Fruit fly (Drosophila melanogaster) whole organism, adult: ENCODE measurements around the gene CG4036.
A peak's percentile ranks its signal among the peaks of the same experiment; 100 is the strongest.

ENCODE experiments used
- CG11617 ChIP-seq: fragments of 200-800 bp; sonication (Bioruptor generic); optimal IDR thresholded peaks from 2 replicates; lab custom pipeline; 2017; ENCODE audit warnings: mild to moderate bottlenecking, missing biosample characterization, missing genetic modification reagents, missing genetic modification characterization
- CG12768 ChIP-seq: fragments of 200-800 bp; sonication (Bioruptor generic); optimal IDR thresholded peaks from 2 replicates; lab custom pipeline; 2017; ENCODE audit warnings: missing biosample characterization, missing genetic modification characterization, mild to moderate bottlenecking, moderate library complexity, missing genetic modification reagents
- CG14711 ChIP-seq: fragments of 200-800 bp; sonication (Bioruptor generic); optimal IDR thresholded peaks from 2 replicates; lab custom pipeline; 2018; ENCODE audit warnings: missing biosample characterization, mild to moderate bottlenecking, missing genetic modification characterization, moderate library complexity
- CG1620 ChIP-seq: fragments of 200-800 bp; sonication (Bioruptor generic); optimal IDR thresholded peaks from 2 replicates; lab custom pipeline; 2016; ENCODE audit warnings: missing biosample characterization, missing genetic modification characterization
- CG33017 ChIP-seq: fragments of 200-800 bp; sonication (Bioruptor generic); optimal IDR thresholded peaks from 2 replicates; lab custom pipeline; 2018; ENCODE audit warnings: missing biosample characterization, mild to moderate bottlenecking, missing genetic modification characterization, moderate library complexity
- CG5204 ChIP-seq: fragments of 200-800 bp; sonication (Bioruptor generic); optimal IDR thresholded peaks from 2 replicates; lab custom pipeline; 2016; ENCODE audit warnings: missing biosample characterization, missing genetic modification characterization
- CG7045 ChIP-seq: fragments of 200-800 bp; sonication (Bioruptor generic); optimal IDR thresholded peaks from 2 replicates; lab custom pipeline; 2017; ENCODE audit warnings: missing biosample characterization, mild to moderate bottlenecking, missing genetic modification characterization
- CG7101 ChIP-seq: fragments of 200-800 bp; sonication (Bioruptor generic); optimal IDR thresholded peaks from 2 replicates; lab custom pipeline; 2018; ENCODE audit warnings: missing biosample characterization, mild to moderate bottlenecking, missing genetic modification characterization, moderate library complexity
- Clk ChIP-seq: fragments of 200-800 bp; sonication (Bioruptor generic); optimal IDR thresholded peaks from 2 replicates; lab custom pipeline; 2017; ENCODE audit warnings: missing biosample characterization, missing genetic modification characterization
- Crg-1 ChIP-seq: fragments of 200-800 bp; sonication (Bioruptor generic); optimal IDR thresholded peaks from 2 replicates; lab custom pipeline; 2016; ENCODE audit warnings: missing biosample characterization, missing genetic modification characterization
- Hr96 ChIP-seq: fragments of 200-800 bp; sonication (Bioruptor generic); optimal IDR thresholded peaks from 2 replicates; lab custom pipeline; 2016; ENCODE audit warnings: missing biosample characterization, missing genetic modification characterization
- Mnt ChIP-seq: fragments of 200-800 bp; sonication (Bioruptor generic); optimal IDR thresholded peaks from 2 replicates; lab custom pipeline; 2016; ENCODE audit warnings: missing biosample characterization, mild to moderate bottlenecking, missing genetic modification characterization
- bab1 ChIP-seq: fragments of 200-800 bp; sonication (Bioruptor generic); optimal IDR thresholded peaks from 3 replicates; lab custom pipeline; 2019; ENCODE audit warnings: missing biosample characterization, mild to moderate bottlenecking, missing genetic modification characterization, moderate library complexity
- cic ChIP-seq: fragments of 200-800 bp; sonication (Bioruptor generic); optimal IDR thresholded peaks from 2 replicates; lab custom pipeline; 2017; ENCODE audit warnings: missing biosample characterization, mild to moderate bottlenecking, missing genetic modification characterization, moderate library complexity
- cnc ChIP-seq, 2 experiments: fragments of >200 bp; optimal IDR thresholded peaks; 2 replicates each; lab custom pipeline; 2017
- kay ChIP-seq: fragments of 200-800 bp; sonication (Bioruptor generic); peaks from one replicate; lab custom pipeline; 2016; ENCODE audit warnings: missing biosample characterization, missing genetic modification characterization, borderline replicate concordance
- ovo ChIP-seq: fragments of 200-800 bp; sonication (Bioruptor generic); optimal IDR thresholded peaks from 2 replicates; lab custom pipeline; 2016; ENCODE audit warnings: missing biosample characterization, missing genetic modification characterization
- pad ChIP-seq: fragments of 200-800 bp; sonication (Bioruptor generic); optimal IDR thresholded peaks from 3 replicates; lab custom pipeline; 2017; ENCODE audit warnings: missing biosample characterization, missing genetic modification characterization, mild to moderate bottlenecking, moderate library complexity, missing genetic modification reagents
- tj ChIP-seq: fragments of 200-800 bp; sonication (Bioruptor generic); optimal IDR thresholded peaks from 3 replicates; lab custom pipeline; 2017; ENCODE audit warnings: missing biosample characterization, mild to moderate bottlenecking, missing genetic modification characterization, moderate library complexity
- toe ChIP-seq: fragments of 200-800 bp; sonication (Bioruptor generic); optimal IDR thresholded peaks from 2 replicates; lab custom pipeline; 2016; ENCODE audit warnings: missing biosample characterization, missing genetic modification characterization

Gene CG4036

DNA sequence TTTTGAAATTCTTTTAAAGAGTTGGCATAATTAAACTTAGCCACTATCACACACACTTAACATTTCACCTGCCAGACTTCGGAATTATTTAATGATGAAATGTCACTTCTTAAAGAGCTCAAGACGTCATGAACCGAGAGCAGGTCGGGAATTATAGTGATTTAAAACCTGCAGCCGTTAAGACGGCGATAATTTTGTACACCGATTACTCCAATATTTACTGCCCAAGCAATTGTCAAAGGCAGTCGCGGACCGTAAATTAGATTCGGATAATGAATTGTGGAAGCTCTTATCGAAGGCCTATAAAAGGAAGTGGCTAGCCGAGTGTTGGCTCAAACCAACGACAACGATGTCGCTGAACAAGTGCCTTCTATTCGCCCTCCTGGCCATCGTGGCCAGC lies 21.9 kb upstream of the CG4036 start, which contains the start of gene CG17633:
TSS of gene CG17633 (plus strand) at position 326 of the 400 bp plus-strand sequence.
- TF ChIP-seq cnc (optimal IDR thresholded peaks at IDR 0.05; lab: Kevin White, UChicago), result no peak
- TF ChIP-seq Mnt, result no peak
- no peak for TF ChIP-seq ovo (GFP tag; lab: Kevin White, UChicago)
- TF ChIP-seq kay (GFP tag; lab: Kevin White, UChicago), result no peak
- no peak for TF ChIP-seq CG14711 (tag; lab: Kevin White, UChicago)
- no peak for TF ChIP-seq Crg-1 (GFP tag; lab: Kevin White, UChicago)
- no peak for TF ChIP-seq bab1 (GFP tag; lab: Kevin White, UChicago)
- no peak for TF ChIP-seq toe (GFP tag; lab: Kevin White, UChicago)
- TF ChIP-seq CG33017 (tag; lab: Kevin White, UChicago), result no peak
- TF ChIP-seq CG5204 (GFP tag; lab: Kevin White, UChicago), result no peak
- TF ChIP-seq Hr96, result no peak

DNA sequence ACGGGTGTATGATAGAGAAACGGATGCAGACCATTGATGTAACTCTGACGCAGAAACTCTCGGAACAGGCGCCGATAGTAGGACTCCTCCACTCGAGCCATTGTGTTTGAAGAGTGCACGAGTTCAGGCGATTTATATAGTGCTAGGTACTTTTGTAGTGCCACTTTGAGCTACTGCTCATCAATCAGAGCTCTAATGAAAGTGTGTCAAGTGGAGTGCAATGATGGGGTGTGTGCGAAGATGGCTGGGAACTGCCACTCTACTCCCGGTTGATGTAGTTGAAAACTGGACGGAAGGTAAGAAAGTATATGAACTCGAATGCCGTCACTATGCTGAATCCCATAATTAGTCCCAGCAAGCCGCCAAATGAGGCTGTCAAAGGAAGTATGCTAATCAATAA lies 19.8 kb upstream of the CG4036 start, which contains the start of gene ppk18:
TSS of gene ppk18 (minus strand) at position 101 of the 400 bp plus-strand sequence.
- TF ChIP-seq CG1620 (GFP tag; lab: Kevin White, UChicago) (no peak), CG12768 (GFP tag; lab: Kevin White, UChicago) (no peak), CG11617 (no peak), Mnt (no peak)

DNA sequence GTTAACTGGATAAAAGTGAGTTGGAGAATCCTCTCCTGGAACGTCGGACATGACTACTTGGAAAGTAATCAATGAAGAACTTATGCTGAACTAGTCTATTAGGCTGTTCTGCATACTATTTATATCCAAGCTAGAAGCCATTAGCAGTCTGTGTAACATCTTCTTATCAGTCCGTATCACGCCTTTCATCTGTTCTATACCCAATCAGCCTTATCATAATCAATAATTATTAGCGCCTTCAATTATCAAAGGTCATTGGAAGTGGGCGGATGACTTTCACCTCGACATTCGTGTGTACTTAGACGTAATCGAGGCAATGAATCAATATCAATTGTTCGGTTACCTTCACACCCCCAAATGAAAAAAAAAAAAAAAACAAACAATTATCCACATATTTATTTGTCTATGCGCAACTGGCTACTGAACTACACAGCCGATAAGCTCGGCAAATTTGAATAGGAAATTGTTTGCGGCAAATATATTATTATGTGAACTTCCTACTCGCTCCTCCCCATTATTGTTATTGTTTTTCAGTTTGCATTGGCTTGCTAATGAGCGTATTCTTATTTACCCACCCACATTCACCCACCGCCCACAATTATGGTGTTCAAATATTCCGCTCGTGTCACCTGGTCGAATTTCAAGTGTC lies 15.6 kb upstream of the CG4036 start, which contains the start of the genes ppk11 and ppk16:
TSS of gene ppk11 (minus strand) at position 51 of the 649 bp plus-strand sequence.
TSS of gene ppk16 (minus strand) at position 51 of the 649 bp plus-strand sequence.
- TF ChIP-seq CG14711 (tag; lab: Kevin White, UChicago), result peak; percentile 16
- no peak for TF ChIP-seq tj (GFP tag; lab: Kevin White, UChicago)
- peak; percentile 10 for TF ChIP-seq Crg-1 (GFP tag; lab: Kevin White, UChicago)
- TF ChIP-seq ovo (GFP tag; lab: Kevin White, UChicago), result peak; percentile 2
- TF ChIP-seq bab1 (GFP tag; lab: Kevin White, UChicago), result no peak
- peak; percentile 10 for TF ChIP-seq Mnt
- peak; percentile 25 for TF ChIP-seq CG7101
- TF ChIP-seq toe (GFP tag; lab: Kevin White, UChicago), result no peak
- peak; percentile 16 for TF ChIP-seq CG11617
- peak; percentile 35 for TF ChIP-seq kay (GFP tag; lab: Kevin White, UChicago)

DNA sequence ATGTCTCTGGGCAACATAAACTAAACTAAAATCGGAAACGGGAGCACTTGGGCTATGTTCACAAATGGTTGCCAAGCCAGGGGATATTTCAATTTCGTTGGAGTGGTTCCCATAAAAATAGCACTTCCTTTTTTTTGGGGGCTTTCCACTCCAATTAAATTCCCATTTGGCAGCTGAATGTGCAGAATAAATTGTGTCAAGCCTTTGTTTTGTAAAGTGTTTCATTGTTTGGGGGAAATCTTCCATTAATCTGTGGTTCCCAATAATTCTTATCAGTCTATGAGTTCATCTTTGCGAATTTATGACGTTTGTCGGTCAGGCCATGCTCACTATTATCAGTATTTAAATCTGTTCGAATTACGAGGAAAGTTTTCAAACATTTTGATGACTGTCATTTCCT lies 12.8 kb upstream of the CG4036 start:
- TF ChIP-seq CG1620 (GFP tag; lab: Kevin White, UChicago), result no peak
- no peak for TF ChIP-seq ovo (GFP tag; lab: Kevin White, UChicago)
- no peak for TF ChIP-seq CG5204 (GFP tag; lab: Kevin White, UChicago)
- no peak for TF ChIP-seq CG11617
- TF ChIP-seq cic (GFP tag; lab: Kevin White, UChicago), result no peak
- TF ChIP-seq CG7045 (GFP tag; lab: Kevin White, UChicago), result no peak
- TF ChIP-seq Clk (GFP tag; lab: Kevin White, UChicago), result no peak
- no peak for TF ChIP-seq CG14711 (tag; lab: Kevin White, UChicago)
- TF ChIP-seq kay (GFP tag; lab: Kevin White, UChicago), result no peak
- no peak for TF ChIP-seq cnc (optimal IDR thresholded peaks at IDR 0.05; lab: Kevin White, UChicago)
- no peak for TF ChIP-seq Crg-1 (GFP tag; lab: Kevin White, UChicago)
- TF ChIP-seq toe (GFP tag; lab: Kevin White, UChicago), result no peak
- no peak for TF ChIP-seq pad (GFP tag; lab: Kevin White, UChicago)
- TF ChIP-seq CG33017 (tag; lab: Kevin White, UChicago), result no peak

DNA sequence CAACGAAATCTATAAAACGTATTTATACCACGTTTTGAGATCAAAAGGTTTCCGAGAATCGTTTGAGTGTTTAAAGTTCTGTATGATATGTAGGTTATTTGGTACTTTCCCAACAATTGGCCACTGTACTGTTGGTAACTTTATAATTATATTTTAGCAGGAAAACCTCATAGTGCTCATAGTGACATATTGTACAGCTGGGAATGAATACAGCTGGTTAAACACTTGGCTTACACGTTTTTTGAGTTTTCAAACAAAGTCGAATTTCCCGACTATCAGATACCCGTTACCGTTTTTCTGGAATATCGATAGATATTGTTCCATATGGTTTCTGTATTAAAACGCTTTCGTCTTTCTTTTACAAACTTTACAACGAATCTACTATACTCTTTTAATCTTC lies 12.3 kb upstream of the CG4036 start:
- TF ChIP-seq CG7045 (GFP tag; lab: Kevin White, UChicago) (no peak), CG12768 (GFP tag; lab: Kevin White, UChicago) (no peak), Crg-1 (GFP tag; lab: Kevin White, UChicago) (no peak), CG33017 (tag; lab: Kevin White, UChicago) (no peak), bab1 (GFP tag; lab: Kevin White, UChicago) (no peak), Hr96 (no peak), toe (GFP tag; lab: Kevin White, UChicago) (no peak), kay (GFP tag; lab: Kevin White, UChicago) (no peak), CG14711 (tag; lab: Kevin White, UChicago) (no peak), pad (GFP tag; lab: Kevin White, UChicago) (no peak), CG1620 (GFP tag; lab: Kevin White, UChicago) (no peak), CG11617 (no peak), Mnt (no peak), CG5204 (GFP tag; lab: Kevin White, UChicago) (no peak), tj (GFP tag; lab: Kevin White, UChicago) (no peak), Clk (GFP tag; lab: Kevin White, UChicago) (no peak), cic (GFP tag; lab: Kevin White, UChicago) (no peak)

DNA sequence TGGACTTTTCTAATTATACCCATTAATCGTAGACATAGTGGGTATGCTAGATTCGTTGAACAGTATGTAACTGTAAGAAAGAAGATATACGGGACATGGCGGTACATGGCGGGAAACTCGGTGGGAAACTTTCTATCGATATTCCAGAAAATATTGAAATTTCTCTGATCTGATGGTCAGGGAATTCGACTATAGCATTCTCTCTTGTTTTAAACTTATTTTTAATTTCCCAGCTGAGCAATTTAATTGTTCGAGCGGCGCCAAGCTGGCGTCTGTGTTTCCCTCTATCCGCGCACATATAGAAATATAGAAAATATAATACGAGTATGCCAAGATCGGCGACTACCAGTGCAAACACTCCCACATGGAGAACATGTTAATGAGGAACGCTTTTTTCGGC lies 11.5 kb upstream of the CG4036 start:
- no peak for TF ChIP-seq Hr96
- peak; percentile 63 for TF ChIP-seq kay (GFP tag; lab: Kevin White, UChicago)
- TF ChIP-seq Mnt, result no peak
- no peak for TF ChIP-seq CG14711 (tag; lab: Kevin White, UChicago)
- no peak for TF ChIP-seq bab1 (GFP tag; lab: Kevin White, UChicago)
- TF ChIP-seq Clk (GFP tag; lab: Kevin White, UChicago), result no peak
- TF ChIP-seq tj (GFP tag; lab: Kevin White, UChicago), result no peak
- TF ChIP-seq cnc (optimal IDR thresholded peaks at IDR 0.05; lab: Kevin White, UChicago), result no peak
- no peak for TF ChIP-seq ovo (GFP tag; lab: Kevin White, UChicago)
- peak; percentile 51 for TF ChIP-seq CG7045 (GFP tag; lab: Kevin White, UChicago)
- no peak for TF ChIP-seq pad (GFP tag; lab: Kevin White, UChicago)
- no peak for TF ChIP-seq Crg-1 (GFP tag; lab: Kevin White, UChicago)
- TF ChIP-seq CG5204 (GFP tag; lab: Kevin White, UChicago), result peak; percentile 42
- peak; percentile 69 for TF ChIP-seq CG33017 (tag; lab: Kevin White, UChicago)
- no peak for TF ChIP-seq CG1620 (GFP tag; lab: Kevin White, UChicago)
- TF ChIP-seq CG12768 (GFP tag; lab: Kevin White, UChicago), result peak; percentile 17
- TF ChIP-seq CG7101, result peak; percentile 59
- no peak for TF ChIP-seq toe (GFP tag; lab: Kevin White, UChicago)
- TF ChIP-seq cic (GFP tag; lab: Kevin White, UChicago), result peak; percentile 41
- peak; percentile 29 for TF ChIP-seq CG11617
